Fruit fly (Drosophila melanogaster) whole organism, embryonic: Measurements from ENCODE around the gene CG9503.

Experiments used
- Adf1 ChIP-seq: fragments of 200-800 bp; sonication (Bioruptor generic); IDR thresholded peaks from 2 replicates; pipeline ENCODE4 v1.3.6; 2022; ENCODE audit warnings: missing biosample characterization, missing genetic modification characterization
- B-H1 ChIP-seq: fragments of 200-800 bp; sonication (Bioruptor generic); IDR thresholded peaks from 3 replicates; pipeline ENCODE4 v1.3.6; 2022; ENCODE audit warnings: missing biosample characterization, missing genetic modification characterization
- C15 ChIP-seq: fragments of 200-800 bp; sonication (Bioruptor generic); IDR thresholded peaks from 3 replicates; pipeline ENCODE4 v1.3.6; 2022; ENCODE audit warnings: missing biosample characterization, missing genetic modification characterization
- CG10274 ChIP-seq: fragments of 200-800 bp; sonication (Bioruptor generic); optimal IDR thresholded peaks from 3 replicates; lab custom pipeline; 2017; ENCODE audit warnings: missing biosample characterization, mild to moderate bottlenecking, missing genetic modification characterization
- CG12071 ChIP-seq: fragments of 200-800 bp; sonication (Bioruptor generic); optimal IDR thresholded peaks from 3 replicates; lab custom pipeline; 2018; ENCODE audit warnings: missing biosample characterization, mild to moderate bottlenecking, missing genetic modification characterization
- CG12236 ChIP-seq: fragments of 200-800 bp; sonication (Bioruptor generic); optimal IDR thresholded peaks from 2 replicates; lab custom pipeline; 2016; ENCODE audit warnings: missing biosample characterization, missing genetic modification characterization
- CG13123 ChIP-seq: fragments of 200-800 bp; sonication (Bioruptor generic); optimal IDR thresholded peaks from 2 replicates; lab custom pipeline; 2016; ENCODE audit warnings: missing biosample characterization, missing genetic modification characterization
- CG18262 ChIP-seq: fragments of 200-800 bp; optimal IDR thresholded peaks from 3 replicates; lab custom pipeline; 2019; ENCODE audit warnings: missing biosample characterization, mild to moderate bottlenecking, missing genetic modification characterization, moderate library complexity
- CG1832 ChIP-seq: fragments of 200-800 bp; sonication (Bioruptor generic); optimal IDR thresholded peaks from 2 replicates; lab custom pipeline; 2017; ENCODE audit warnings: missing biosample characterization, mild to moderate bottlenecking, missing genetic modification characterization, inconsistent platforms
- CG2129 ChIP-seq: fragments of 200-800 bp; sonication (Bioruptor generic); IDR thresholded peaks from 2 replicates; pipeline ENCODE4 v1.3.6; 2022; ENCODE audit warnings: missing biosample characterization, missing genetic modification characterization; ENCODE audit not compliant: partially characterized antibody
- CG2199 ChIP-seq: fragments of 200-800 bp; sonication (Bioruptor generic); IDR thresholded peaks from 3 replicates; pipeline ENCODE4 v1.3.6; 2022; ENCODE audit warnings: missing biosample characterization, missing genetic modification characterization
- CG31365 ChIP-seq: fragments of 200-800 bp; sonication (Bioruptor generic); optimal IDR thresholded peaks from 2 replicates; lab custom pipeline; 2018; ENCODE audit warnings: missing biosample characterization, mild to moderate bottlenecking, missing genetic modification characterization
- CG33557 ChIP-seq: fragments of 200-800 bp; sonication (Bioruptor generic); optimal IDR thresholded peaks from 2 replicates; lab custom pipeline; 2019; ENCODE audit warnings: missing biosample characterization, mild to moderate bottlenecking, missing genetic modification characterization, moderate library complexity
- CG3838 ChIP-seq: fragments of 200-800 bp; sonication (Bioruptor generic); optimal IDR thresholded peaks from 3 replicates; lab custom pipeline; 2016; ENCODE audit warnings: missing biosample characterization, missing genetic modification characterization
- CG42726 ChIP-seq: fragments of 200-800 bp; sonication (Bioruptor generic); IDR thresholded peaks from 2 replicates; pipeline ENCODE4 v1.3.6; 2022; ENCODE audit warnings: missing biosample characterization, missing genetic modification characterization; ENCODE audit not compliant: partially characterized antibody
- CG4282 ChIP-seq: fragments of 200-800 bp; sonication (Bioruptor generic); optimal IDR thresholded peaks from 2 replicates; lab custom pipeline; 2016; ENCODE audit warnings: missing biosample characterization, missing genetic modification characterization
- CG43689 ChIP-seq: fragments of 200-800 bp; sonication (Bioruptor generic); IDR thresholded peaks from 2 replicates; pipeline ENCODE4 v1.3.6; 2022; ENCODE audit warnings: missing biosample characterization, missing genetic modification characterization
- CG5245 ChIP-seq: fragments of 200-800 bp; sonication (Bioruptor generic); optimal IDR thresholded peaks from 3 replicates; lab custom pipeline; 2016; ENCODE audit warnings: missing biosample characterization, missing genetic modification characterization
- CG6175 ChIP-seq: fragments of 200-800 bp; sonication (Bioruptor generic); IDR thresholded peaks from 3 replicates; pipeline ENCODE4 v1.3.6; 2022; ENCODE audit warnings: missing biosample characterization, missing genetic modification characterization
- CG6813 ChIP-seq: fragments of 200-800 bp; sonication (Bioruptor generic); optimal IDR thresholded peaks from 2 replicates; lab custom pipeline; 2017; ENCODE audit warnings: missing biosample characterization, missing genetic modification characterization, mild to moderate bottlenecking, moderate library complexity, missing genetic modification reagents
- CG8089 ChIP-seq: fragments of 200-800 bp; sonication (Bioruptor generic); optimal IDR thresholded peaks from 3 replicates; lab custom pipeline; 2016; ENCODE audit warnings: missing biosample characterization, missing genetic modification characterization
- CG9727 ChIP-seq: fragments of 200-800 bp; sonication (Bioruptor generic); optimal IDR thresholded peaks from 3 replicates; lab custom pipeline; 2017; ENCODE audit warnings: missing biosample characterization, mild to moderate bottlenecking, missing genetic modification characterization
- CoRest ChIP-seq: fragments of 200-800 bp; sonication (Bioruptor generic); optimal IDR thresholded peaks from 3 replicates; lab custom pipeline; 2018; ENCODE audit warnings: missing biosample characterization, mild to moderate bottlenecking, missing genetic modification characterization, moderate library complexity
- Deaf1 ChIP-seq: fragments of 200-800 bp; optimal IDR thresholded peaks from 3 replicates; lab custom pipeline; 2019; ENCODE audit warnings: missing biosample characterization, mild to moderate bottlenecking, missing genetic modification characterization, moderate library complexity
- E2f1 ChIP-seq: fragments of 200-800 bp; sonication (Bioruptor generic); IDR thresholded peaks from 2 replicates; pipeline ENCODE4 v1.3.6; 2022; ENCODE audit warnings: missing biosample characterization, missing genetic modification characterization
- Eip74EF ChIP-seq, 2 experiments: fragments of 200-800 bp in 1 of 2; fragments of >200 bp in 1 of 2; sonication (Bioruptor generic) in 1 of 2; optimal IDR thresholded peaks; 2 replicates each; lab custom pipeline; 2017 to 2019; ENCODE audit warnings: missing biosample characterization in 2 of 2, missing genetic modification characterization in 2 of 2, mild to moderate bottlenecking in 1 of 2, moderate library complexity in 1 of 2
- HHEX ChIP-seq: fragments of 200-800 bp; sonication (Bioruptor generic); optimal IDR thresholded peaks from 3 replicates; lab custom pipeline; 2017; ENCODE audit warnings: missing biosample characterization, mild to moderate bottlenecking, missing genetic modification characterization, missing genetic modification reagents
- Hand ChIP-seq: fragments of 200-800 bp; sonication (Bioruptor generic); optimal IDR thresholded peaks from 2 replicates; lab custom pipeline; 2017; ENCODE audit warnings: mild to moderate bottlenecking, missing biosample characterization, missing genetic modification reagents, missing genetic modification characterization
- Hr51 ChIP-seq, 2 experiments: fragments of 200-800 bp; sonication (Bioruptor generic); optimal IDR thresholded peaks; 2 replicates in 1 of 2; 3 replicates in 1 of 2; lab custom pipeline; 2016 to 2018; ENCODE audit warnings: missing biosample characterization in 2 of 2, missing genetic modification characterization in 2 of 2, mild to moderate bottlenecking in 1 of 2, moderate library complexity in 1 of 2
- Jarid2 ChIP-seq: fragments of 200-800 bp; sonication (Bioruptor generic); optimal IDR thresholded peaks from 3 replicates; lab custom pipeline; 2017; ENCODE audit warnings: mild to moderate bottlenecking, missing biosample characterization, missing genetic modification reagents, missing genetic modification characterization
- NC2α ChIP-seq: fragments of 200-800 bp; sonication (Bioruptor generic); optimal IDR thresholded peaks from 2 replicates; lab custom pipeline; 2016; ENCODE audit warnings: missing biosample characterization, missing genetic modification characterization
- Optix ChIP-seq: fragments of 200-800 bp; sonication (Bioruptor generic); IDR thresholded peaks from 3 replicates; pipeline ENCODE4 v1.3.6; 2022; ENCODE audit warnings: missing biosample characterization, missing genetic modification characterization
- Xrp1 ChIP-seq: fragments of 200-800 bp; sonication (Bioruptor generic); IDR thresholded peaks from 2 replicates; pipeline ENCODE4 v1.3.6; 2022; ENCODE audit warnings: missing biosample characterization, missing genetic modification characterization
- amos ChIP-seq: fragments of 200-800 bp; sonication (Bioruptor generic); IDR thresholded peaks from 2 replicates; pipeline ENCODE4 v1.3.6; 2022; ENCODE audit warnings: missing biosample characterization, missing genetic modification characterization; ENCODE audit not compliant: partially characterized antibody
- ash1 ChIP-seq: fragments of 200-800 bp; sonication (Bioruptor generic); optimal IDR thresholded peaks from 2 replicates; lab custom pipeline; 2018; ENCODE audit warnings: missing biosample characterization, mild to moderate bottlenecking, missing genetic modification characterization
- chn ChIP-seq: fragments of 200-800 bp; sonication (Bioruptor generic); optimal IDR thresholded peaks from 2 replicates; lab custom pipeline; 2016; ENCODE audit warnings: missing biosample characterization, missing genetic modification characterization
- ci ChIP-seq: fragments of 200-800 bp; sonication (Bioruptor generic); IDR thresholded peaks from 3 replicates; pipeline ENCODE4 v1.3.6; 2022; ENCODE audit warnings: missing biosample characterization, missing genetic modification characterization
- danr ChIP-seq: fragments of 200-800 bp; sonication (Bioruptor generic); IDR thresholded peaks from 2 replicates; pipeline ENCODE4 v1.3.6; 2022; ENCODE audit warnings: missing biosample characterization, missing genetic modification characterization
- dpn ChIP-seq, 2 experiments: fragments of 200-800 bp; sonication (Bioruptor generic); optimal IDR thresholded peaks; 3 replicates each; lab custom pipeline; 2016; ENCODE audit warnings: missing biosample characterization in 2 of 2, missing genetic modification characterization in 2 of 2
- eyg ChIP-seq: fragments of 200-800 bp; sonication (Bioruptor generic); optimal IDR thresholded peaks from 3 replicates; lab custom pipeline; 2016; ENCODE audit warnings: missing biosample characterization, missing genetic modification characterization
- hbn ChIP-seq: fragments of 200-800 bp; sonication (Bioruptor generic); IDR thresholded peaks from 2 replicates; pipeline ENCODE4 v1.3.6; 2022; ENCODE audit warnings: missing biosample characterization, missing genetic modification characterization; ENCODE audit not compliant: partially characterized antibody
- p53 ChIP-seq: fragments of 200-800 bp; sonication (Bioruptor generic); optimal IDR thresholded peaks from 2 replicates; lab custom pipeline; 2016; ENCODE audit warnings: missing biosample characterization, missing genetic modification characterization
- schlank ChIP-seq: fragments of 200-800 bp; sonication (Bioruptor generic); optimal IDR thresholded peaks from 2 replicates; lab custom pipeline; 2018; ENCODE audit warnings: missing biosample characterization, mild to moderate bottlenecking, missing genetic modification characterization
- sisA ChIP-seq: fragments of 200-800 bp; sonication (Bioruptor generic); IDR thresholded peaks from 2 replicates; pipeline ENCODE4 v1.3.6; 2022; ENCODE audit warnings: missing biosample characterization, missing genetic modification characterization
- slbo ChIP-seq: fragments of 200-800 bp; sonication (Bioruptor generic); IDR thresholded peaks from 2 replicates; pipeline ENCODE4 v1.3.6; 2022; ENCODE audit warnings: missing biosample characterization, missing genetic modification characterization
- sob ChIP-seq: fragments of 200-800 bp; sonication (Bioruptor generic); IDR thresholded peaks from 2 replicates; pipeline ENCODE4 v1.3.6; 2022; ENCODE audit warnings: missing biosample characterization, missing genetic modification characterization
- tgo ChIP-seq: fragments of 200-800 bp; sonication (Bioruptor generic); IDR thresholded peaks from 3 replicates; pipeline ENCODE4 v1.3.6; 2022; ENCODE audit warnings: missing biosample characterization, missing genetic modification characterization

CG9503 gene

dm6 chrX:14950273-14951272 is 27.3 kb upstream of the CG9503 start:
- TF ChIP-seq danr (GFP tag; lab: Robert Waterston, UW) (peak; percentile 67), C15 (peak; percentile 55; the same call in 1 of the 3 replicates), CG2199 (no peak), Jarid2 (GFP tag; lab: Kevin White, UChicago) (peak; percentile 85), p53 (peak; percentile 29), eyg (GFP tag; lab: Kevin White, UChicago) (no peak), Optix (GFP tag; lab: Robert Waterston, UW) (peak; percentile 59; the same call in 1 of the 3 replicates), HHEX (GFP tag; lab: Kevin White, UChicago) (peak; percentile 84), tgo (GFP tag; lab: Robert Waterston, UW) (peak; percentile 89), Deaf1 (peak; percentile 79), chn (GFP tag; lab: Kevin White, UChicago) (peak; percentile 91), Hand (GFP tag; lab: Kevin White, UChicago) (peak; percentile 71), CG6813 (peak; percentile 88), CG6175 (no peak; the same call in 2 of the 3 replicates), ash1 (GFP tag; lab: Kevin White, UChicago) (no peak), CG42726 (no peak), CG10274 (GFP tag; lab: Kevin White, UChicago) (peak; percentile 77), CG33557 (GFP tag; lab: Kevin White, UChicago) (peak; percentile 98), CG8089 (peak; percentile 76), slbo (GFP tag; lab: Robert Waterston, UW) (peak; percentile 72), Hr51 (GFP tag; optimal IDR thresholded peaks at IDR 0.05; lab: Kevin White, UChicago) (peak; percentile 64 to 97), CG3838 (GFP tag; lab: Kevin White, UChicago) (peak; percentile 76), CG1832 (GFP tag; lab: Kevin White, UChicago) (peak; percentile 42), CG13123 (GFP tag; lab: Kevin White, UChicago) (peak; percentile 82), CG43689 (no peak; the same call in 1 of the 2 replicates), schlank (no peak), CG12236 (GFP tag; lab: Kevin White, UChicago) (peak; percentile 83), CG9727 (GFP tag; lab: Kevin White, UChicago) (peak; percentile 96), Eip74EF (GFP tag; optimal IDR thresholded peaks at IDR 0.05; lab: Kevin White, UChicago) (peak in 1 of 2 experiments; percentile 96), sob (GFP tag; lab: Robert Waterston, UW) (peak; percentile 84), ci (peak; percentile 88), CG4282 (no peak), hbn (GFP tag; lab: Robert Waterston, UW) (no peak), CoRest (tag; lab: Kevin White, UChicago) (peak; percentile 98), B-H1 (GFP tag; lab: Robert Waterston, UW) (peak; percentile 80), E2f1 (GFP tag; lab: Robert Waterston, UW) (peak; percentile 89), sisA (GFP tag; lab: Robert Waterston, UW) (peak; percentile 88), CG31365 (peak; percentile 68), NC2α (GFP tag; lab: Kevin White, UChicago) (peak; percentile 80), CG2129 (no peak), CG12071 (peak; percentile 82), Xrp1 (GFP tag; lab: Robert Waterston, UW) (peak; percentile 96), amos (GFP tag; lab: Robert Waterston, UW) (0 out of 2 replicates have a peak, but pooled peaks have one; percentile 18), dpn (GFP tag; optimal IDR thresholded peaks at IDR 0.05; lab: Kevin White, UChicago) (peak; percentile 81 to 89), CG5245 (GFP tag; lab: Kevin White, UChicago) (peak; percentile 86), Adf1 (GFP tag; lab: Robert Waterston, UW) (peak; percentile 68), CG18262 (peak; percentile 99)
